Fruit fly (Drosophila melanogaster): ENCODE data around the gene Nubp1.

- TF ChIP-seq h (optimal IDR thresholded peaks at IDR 0.05) (no peak), Myc (optimal IDR thresholded peaks at IDR 0.05) (no peak), insv (optimal IDR thresholded peaks at IDR 0.05) (no peak), psq (optimal IDR thresholded peaks at IDR 0.05) (no peak), ttk (optimal IDR thresholded peaks at IDR 0.05) (no peak)
Observed at dm6 chr2L:16752340-16752739, 20.0 kb downstream of the Nubp1 start.
